Fruit fly (Drosophila melanogaster) whole organism, embryonic: Measurements from ENCODE around the gene CG31910.
A peak's percentile ranks its signal among the peaks of the same experiment; 100 is the strongest.

Source experiments
- Abd-B ChIP-seq: fragments of 200-800 bp; sonication (Bioruptor generic); optimal IDR thresholded peaks from 2 replicates; lab custom pipeline; 2018; ENCODE audit warnings: missing biosample characterization, mild to moderate bottlenecking, missing genetic modification characterization, moderate library complexity
- Bdp1 ChIP-seq: fragments of 200-800 bp; sonication (Bioruptor generic); optimal IDR thresholded peaks from 3 replicates; lab custom pipeline; 2016; ENCODE audit warnings: missing biosample characterization, missing genetic modification characterization
- CG10366 ChIP-seq: fragments of 200-800 bp; sonication (Bioruptor generic); IDR thresholded peaks from 2 replicates; pipeline ENCODE4 v1.3.6; 2022; ENCODE audit warnings: missing biosample characterization, missing genetic modification characterization
- CG10462 ChIP-seq: fragments of 200-800 bp; sonication (Bioruptor generic); optimal IDR thresholded peaks from 2 replicates; lab custom pipeline; 2016; ENCODE audit warnings: missing biosample characterization, missing genetic modification characterization
- CG10654 ChIP-seq: fragments of 200-800 bp; sonication (Bioruptor generic); optimal IDR thresholded peaks from 2 replicates; lab custom pipeline; 2016; ENCODE audit warnings: missing biosample characterization, missing genetic modification characterization
- CG10979 ChIP-seq: fragments of 200-800 bp; sonication (Bioruptor generic); optimal IDR thresholded peaks from 2 replicates; lab custom pipeline; 2018; ENCODE audit warnings: missing biosample characterization, mild to moderate bottlenecking, missing genetic modification characterization, moderate library complexity
- CG12744 ChIP-seq: fragments of 200-800 bp; sonication (Bioruptor generic); optimal IDR thresholded peaks from 2 replicates; lab custom pipeline; 2016; ENCODE audit warnings: missing biosample characterization, missing genetic modification characterization
- CG15011 ChIP-seq: fragments of 200-800 bp; sonication (Bioruptor generic); optimal IDR thresholded peaks from 3 replicates; lab custom pipeline; 2018; ENCODE audit warnings: missing biosample characterization, mild to moderate bottlenecking, missing genetic modification characterization
- CG16813 ChIP-seq: fragments of 200-800 bp; sonication (Bioruptor generic); IDR thresholded peaks from 3 replicates; pipeline ENCODE4 v1.3.6; 2022; ENCODE audit warnings: missing biosample characterization, missing genetic modification characterization; ENCODE audit not compliant: partially characterized antibody
- CG2712 ChIP-seq: fragments of 200-800 bp; optimal IDR thresholded peaks from 3 replicates; lab custom pipeline; 2019; ENCODE audit warnings: missing biosample characterization, mild to moderate bottlenecking, missing genetic modification characterization, moderate library complexity
- CG3163 ChIP-seq: fragments of 200-800 bp; sonication (Bioruptor generic); optimal IDR thresholded peaks from 3 replicates; lab custom pipeline; 2016; ENCODE audit warnings: missing biosample characterization, missing genetic modification characterization
- CG6765 ChIP-seq: fragments of 200-800 bp; sonication (Bioruptor generic); optimal IDR thresholded peaks from 3 replicates; lab custom pipeline; 2017; ENCODE audit warnings: missing biosample characterization, mild to moderate bottlenecking, missing genetic modification characterization
- CG7271 ChIP-seq: fragments of 200-800 bp; sonication (Bioruptor generic); optimal IDR thresholded peaks from 2 replicates; lab custom pipeline; 2018; ENCODE audit warnings: missing biosample characterization, mild to moderate bottlenecking, missing genetic modification characterization, moderate library complexity
- CG7357 ChIP-seq: fragments of 200-800 bp; sonication (Bioruptor generic); IDR thresholded peaks from 3 replicates; pipeline ENCODE4 v1.3.6; 2022; ENCODE audit warnings: missing biosample characterization, missing genetic modification characterization
- CG7786 ChIP-seq: fragments of 200-800 bp; sonication (Bioruptor generic); optimal IDR thresholded peaks from 2 replicates; lab custom pipeline; 2016; ENCODE audit warnings: missing biosample characterization, missing genetic modification characterization
- CG8765 ChIP-seq: fragments of 200-800 bp; sonication (Bioruptor generic); IDR thresholded peaks from 2 replicates; pipeline ENCODE4 v1.3.6; 2022; ENCODE audit warnings: missing biosample characterization, missing genetic modification characterization
- CG9817 ChIP-seq: fragments of 200-800 bp; sonication (Bioruptor generic); optimal IDR thresholded peaks from 2 replicates; lab custom pipeline; 2018; ENCODE audit warnings: missing biosample characterization, mild to moderate bottlenecking, missing genetic modification characterization, moderate library complexity
- CHES-1-like ChIP-seq: fragments of 200-800 bp; sonication (Bioruptor generic); optimal IDR thresholded peaks from 2 replicates; lab custom pipeline; 2016; ENCODE audit warnings: missing biosample characterization, missing genetic modification characterization
- D ChIP-seq, 2 experiments: fragments of 200-800 bp in 1 of 2; fragments of >200 bp in 1 of 2; sonication (Bioruptor generic) in 1 of 2; optimal IDR thresholded peaks; 2 replicates in 1 of 2; 3 replicates in 1 of 2; lab custom pipeline; 2017; ENCODE audit warnings: mild to moderate bottlenecking in 1 of 2, missing biosample characterization in 1 of 2, missing genetic modification characterization in 1 of 2, missing genetic modification reagents in 1 of 2
- Dip2 ChIP-seq: fragments of 200-800 bp; sonication (Bioruptor generic); IDR thresholded peaks from 2 replicates; pipeline ENCODE4 v1.3.6; 2022; ENCODE audit warnings: missing biosample characterization, missing genetic modification characterization
- Eip74EF ChIP-seq, 2 experiments: fragments of 200-800 bp in 1 of 2; fragments of >200 bp in 1 of 2; sonication (Bioruptor generic) in 1 of 2; optimal IDR thresholded peaks; 2 replicates each; lab custom pipeline; 2017 to 2019; ENCODE audit warnings: missing biosample characterization in 2 of 2, missing genetic modification characterization in 2 of 2, mild to moderate bottlenecking in 1 of 2, moderate library complexity in 1 of 2
- Elba2 ChIP-seq: fragments of 200-800 bp; sonication (Bioruptor generic); optimal IDR thresholded peaks from 3 replicates; lab custom pipeline; 2016; ENCODE audit warnings: missing biosample characterization, missing genetic modification characterization
- Ets65A ChIP-seq: fragments of 200-800 bp; sonication (Bioruptor generic); peaks from one replicate; lab custom pipeline; 2016; ENCODE audit warnings: missing biosample characterization, missing genetic modification characterization
- Gsc ChIP-seq: fragments of 200-800 bp; sonication (Bioruptor generic); IDR thresholded peaks from 2 replicates; pipeline ENCODE4 v1.3.6; 2022; ENCODE audit warnings: missing biosample characterization, missing genetic modification characterization
- Gug ChIP-seq: fragments of 200-800 bp; sonication (Bioruptor generic); IDR thresholded peaks from 4 replicates; pipeline ENCODE4 v1.3.6; 2022; ENCODE audit warnings: missing biosample characterization, missing genetic modification characterization
- H2.0 ChIP-seq: fragments of 200-800 bp; sonication (Bioruptor generic); IDR thresholded peaks from 2 replicates; pipeline ENCODE4 v1.3.6; 2022; ENCODE audit warnings: missing biosample characterization, missing genetic modification characterization
- Hr51 ChIP-seq, 2 experiments: fragments of 200-800 bp; sonication (Bioruptor generic); optimal IDR thresholded peaks; 2 replicates in 1 of 2; 3 replicates in 1 of 2; lab custom pipeline; 2016 to 2018; ENCODE audit warnings: missing biosample characterization in 2 of 2, missing genetic modification characterization in 2 of 2, mild to moderate bottlenecking in 1 of 2, moderate library complexity in 1 of 2
- Hsf ChIP-seq: fragments of 200-800 bp; sonication (Bioruptor generic); optimal IDR thresholded peaks from 3 replicates; lab custom pipeline; 2016; ENCODE audit warnings: missing biosample characterization, missing genetic modification characterization
- NC2β ChIP-seq: fragments of 200-800 bp; sonication (Bioruptor generic); optimal IDR thresholded peaks from 2 replicates; lab custom pipeline; 2016; ENCODE audit warnings: missing biosample characterization, missing genetic modification characterization
- Oaz ChIP-seq: fragments of 200-800 bp; sonication (Bioruptor generic); IDR thresholded peaks from 2 replicates; pipeline ENCODE4 v1.3.6; 2022; ENCODE audit warnings: missing biosample characterization, missing genetic modification characterization
- TFAM ChIP-seq: fragments of 200-800 bp; sonication (Bioruptor generic); optimal IDR thresholded peaks from 2 replicates; lab custom pipeline; 2017; ENCODE audit warnings: missing biosample characterization, missing genetic modification characterization, inconsistent platforms
- ap ChIP-seq: fragments of 200-800 bp; sonication (Bioruptor generic); IDR thresholded peaks from 2 replicates; pipeline ENCODE4 v1.3.6; 2022; ENCODE audit warnings: missing biosample characterization, missing genetic modification characterization
- cato ChIP-seq: fragments of 200-800 bp; sonication (Bioruptor generic); optimal IDR thresholded peaks from 2 replicates; lab custom pipeline; 2016; ENCODE audit warnings: missing biosample characterization, missing genetic modification characterization, borderline replicate concordance
- cg ChIP-seq: fragments of 200-800 bp; sonication (Bioruptor generic); optimal IDR thresholded peaks from 3 replicates; lab custom pipeline; 2019; ENCODE audit warnings: missing biosample characterization, mild to moderate bottlenecking, missing genetic modification characterization, moderate library complexity
- dimm ChIP-seq: fragments of 200-800 bp; sonication (Bioruptor generic); IDR thresholded peaks from 2 replicates; pipeline ENCODE4 v1.3.6; 2022; ENCODE audit warnings: missing biosample characterization, missing genetic modification characterization
- dmrt11E ChIP-seq: fragments of 200-800 bp; sonication (Bioruptor generic); optimal IDR thresholded peaks from 3 replicates; lab custom pipeline; 2018; ENCODE audit warnings: missing biosample characterization, mild to moderate bottlenecking, missing genetic modification characterization, moderate library complexity
- ems ChIP-seq: fragments of 200-800 bp; sonication (Bioruptor generic); optimal IDR thresholded peaks from 3 replicates; lab custom pipeline; 2016; ENCODE audit warnings: missing biosample characterization, missing genetic modification characterization
- gfzf ChIP-seq: fragments of 200-800 bp; sonication (Bioruptor generic); optimal IDR thresholded peaks from 2 replicates; lab custom pipeline; 2016; ENCODE audit warnings: missing biosample characterization, mild to moderate bottlenecking, missing genetic modification characterization, moderate library complexity
- ham ChIP-seq: fragments of 200-800 bp; sonication (Bioruptor generic); IDR thresholded peaks from 2 replicates; pipeline ENCODE4 v1.3.6; 2022; ENCODE audit warnings: missing biosample characterization, missing genetic modification characterization
- inv ChIP-seq: fragments of 200-800 bp; sonication (Bioruptor generic); IDR thresholded peaks from 2 replicates; pipeline ENCODE4 v1.3.6; 2022; ENCODE audit warnings: missing biosample characterization, missing genetic modification characterization; ENCODE audit not compliant: partially characterized antibody
- kah ChIP-seq: fragments of 200-800 bp; sonication (Bioruptor generic); optimal IDR thresholded peaks from 2 replicates; lab custom pipeline; 2018; ENCODE audit warnings: missing biosample characterization, mild to moderate bottlenecking, missing genetic modification characterization
- nau ChIP-seq: fragments of 200-800 bp; sonication (Bioruptor generic); optimal IDR thresholded peaks from 3 replicates; lab custom pipeline; 2017; ENCODE audit warnings: missing biosample characterization, mild to moderate bottlenecking, missing genetic modification characterization, missing genetic modification reagents
- odd ChIP-seq: fragments of 200-800 bp; sonication (Bioruptor generic); optimal IDR thresholded peaks from 2 replicates; lab custom pipeline; 2017; ENCODE audit warnings: missing biosample characterization, mild to moderate bottlenecking, missing genetic modification characterization
- otp ChIP-seq: fragments of 200-800 bp; sonication (Bioruptor generic); IDR thresholded peaks from 3 replicates; pipeline ENCODE4, ENCODE4 v1.3.6; 2022; ENCODE audit warnings: missing biosample characterization, missing genetic modification characterization
- pnt ChIP-seq: fragments of 200-800 bp; sonication (Bioruptor generic); optimal IDR thresholded peaks from 3 replicates; lab custom pipeline; 2016; ENCODE audit warnings: missing biosample characterization, missing genetic modification characterization
- salm ChIP-seq: fragments of 200-800 bp; sonication (Bioruptor generic); optimal IDR thresholded peaks from 2 replicates; lab custom pipeline; 2018; ENCODE audit warnings: missing biosample characterization, mild to moderate bottlenecking, missing genetic modification characterization
- sd ChIP-seq: fragments of 200-800 bp; sonication (Bioruptor generic); optimal IDR thresholded peaks from 3 replicates; lab custom pipeline; 2018; ENCODE audit warnings: missing biosample characterization, mild to moderate bottlenecking, missing genetic modification characterization, moderate library complexity
- sens-2 ChIP-seq: fragments of 200-800 bp; sonication (Bioruptor generic); IDR thresholded peaks from 2 replicates; pipeline ENCODE4 v1.3.6; 2022; ENCODE audit warnings: missing biosample characterization, missing genetic modification characterization
- sima ChIP-seq: fragments of 200-800 bp; sonication (Bioruptor generic); optimal IDR thresholded peaks from 2 replicates; lab custom pipeline; 2016; ENCODE audit warnings: missing biosample characterization, missing genetic modification characterization
- sisA ChIP-seq: fragments of 200-800 bp; sonication (Bioruptor generic); IDR thresholded peaks from 2 replicates; pipeline ENCODE4 v1.3.6; 2022; ENCODE audit warnings: missing biosample characterization, missing genetic modification characterization

CG31910 gene

dm6 chr2L:6787973-6788368, 42.5 kb upstream of the CG31910 start (continued):
- TF ChIP-seq dimm (GFP tag; lab: Robert Waterston, UW) (no peak), CG8765 (GFP tag; lab: Robert Waterston, UW) (no peak), cato (peak; percentile 2), kah (no peak), salm (tag; lab: Kevin White, UChicago) (peak; percentile 41), Abd-B (GFP tag; lab: Kevin White, UChicago) (peak; percentile 17), ham (GFP tag; lab: Robert Waterston, UW) (no peak), CG7786 (GFP tag; lab: Kevin White, UChicago) (peak; percentile 48), D (optimal IDR thresholded peaks at IDR 0.05; lab: Kevin White, UChicago) (no peak), D (GFP tag; optimal IDR thresholded peaks at IDR 0.05; lab: Kevin White, UChicago) (peak; percentile 64), Elba2 (GFP tag; lab: Kevin White, UChicago) (no peak), CG10366 (GFP tag; lab: Robert Waterston, UW) (peak; percentile 46), CG7271 (tag; lab: Kevin White, UChicago) (peak; percentile 35), Bdp1 (GFP tag; lab: Kevin White, UChicago) (no peak), cg (no peak), CG16813 (no peak), CG10462 (peak; percentile 5), sens-2 (GFP tag; lab: Robert Waterston, UW) (peak; percentile 15; the same call in 1 of the 2 replicates), otp (peak; percentile 20; the same call in 1 of the 3 replicates), NC2β (peak; percentile 55), Hsf (GFP tag; lab: Kevin White, UChicago) (peak; percentile 60), CG15011 (GFP tag; lab: Kevin White, UChicago) (peak; percentile 30), ap (no peak; the same call in 1 of the 2 replicates), Hr51 (GFP tag; optimal IDR thresholded peaks at IDR 0.05; lab: Kevin White, UChicago) (peak in 1 of 2 experiments; percentile 63), CG10654 (GFP tag; lab: Kevin White, UChicago) (peak; percentile 49), inv (no peak), TFAM (no peak), CG2712 (tag; lab: Kevin White, UChicago) (peak; percentile 71), CG3163 (GFP tag; lab: Kevin White, UChicago) (no peak), sisA (GFP tag; lab: Robert Waterston, UW) (peak; percentile 53), Dip2 (GFP tag; lab: Robert Waterston, UW) (no peak), CG10979 (peak; percentile 83), gfzf (GFP tag; lab: Kevin White, UChicago) (no peak), Oaz (GFP tag; lab: Robert Waterston, UW) (peak; percentile 29; the same call in 1 of the 2 replicates), odd (GFP tag; lab: Kevin White, UChicago) (no peak), Eip74EF (GFP tag; optimal IDR thresholded peaks at IDR 0.05; lab: Kevin White, UChicago) (peak in 1 of 2 experiments; percentile 75), CG12744 (GFP tag; lab: Kevin White, UChicago) (peak; percentile 28), ems (no peak), pnt (GFP tag; lab: Kevin White, UChicago) (no peak), CG9817 (tag; lab: Kevin White, UChicago) (peak; percentile 12), H2.0 (GFP tag; lab: Robert Waterston, UW) (peak; percentile 46; the same call in 1 of the 2 replicates), CG6765 (GFP tag; lab: Kevin White, UChicago) (no peak), sima (peak; percentile 31), nau (no peak), Gug (GFP tag; lab: Robert Waterston, UW) (peak; percentile 32; the same call in 1 of the 4 replicates), sd (tag; lab: Kevin White, UChicago) (no peak), CG7357 (no peak), Gsc (GFP tag; lab: Robert Waterston, UW) (no peak), Ets65A (GFP tag; lab: Kevin White, UChicago) (peak; percentile 91), dmrt11E (tag; lab: Kevin White, UChicago) (peak; percentile 30), CHES-1-like (GFP tag; lab: Kevin White, UChicago) (no peak)
